Worm (Caenorhabditis elegans): ENCODE measurements around the gene pcm-1.

ce11 chrV:5936691-5937090 lies 27.0 kb downstream of the pcm-1 start, which contains the start of the genes M03F8.5 and M03F8.7:
- TF ChIP-seq C17E4.6 (GFP tag; IDR thresholded peaks at IDR 0.05) (no peak), efl-1 (GFP tag; optimal IDR thresholded peaks at IDR 0.05) (no peak), unc-62 (GFP tag; optimal IDR thresholded peaks at IDR 0.05) (no peak), Y53F4B.3 (GFP tag; IDR thresholded peaks at IDR 0.05) (no peak), nfya-1 (tag; optimal IDR thresholded peaks at IDR 0.05; ENCODE audit: borderline replicate concordance, insufficient read depth) (no peak), snpc-4 (GFP tag; optimal IDR thresholded peaks at IDR 0.05) (no peak), snpc-4 (tag; optimal IDR thresholded peaks at IDR 0.05) (no peak), egrh-3 (GFP tag; IDR thresholded peaks at IDR 0.05) (no peak), F57C9.4 (tag; optimal IDR thresholded peaks at IDR 0.05) (no peak), sptf-2 (GFP tag; optimal IDR thresholded peaks at IDR 0.05) (no peak), F39B2.1 (GFP tag; IDR thresholded peaks at IDR 0.05) (no peak), sea-2 (GFP tag; IDR thresholded peaks at IDR 0.05) (no peak)

Measured in whole organism, young adult.